Worm (Caenorhabditis elegans): Measurements from ENCODE around the gene mam-3.
A peak's percentile ranks its signal among the peaks of the same experiment; 100 is the strongest.
"Not testable (repeated sequence)": the region's sequence is repeated elsewhere in the genome, so short reads cannot be mapped to it uniquely, and the experiment has no call there.

mam-3 gene

DNA sequence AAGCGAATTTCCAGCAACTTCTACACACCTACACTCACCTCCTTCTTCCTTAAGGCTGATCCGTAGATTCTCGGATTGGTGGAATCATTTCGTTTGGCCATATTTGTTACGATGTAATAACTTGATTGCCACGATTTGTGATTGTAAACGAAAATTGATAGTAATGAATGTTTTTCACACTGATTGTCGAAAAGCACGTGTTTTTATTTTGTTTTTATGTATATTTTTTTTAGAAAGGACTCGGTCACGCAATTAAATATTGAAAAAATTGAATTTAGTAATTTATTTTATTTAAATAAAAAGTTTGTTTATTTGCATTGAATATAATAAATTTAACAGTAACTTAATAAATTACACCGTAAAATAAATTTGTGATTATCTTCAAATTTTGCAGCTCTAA lies 11.3 kb downstream of the mam-3 start, which contains the start of gene K09B11.5:
K09B11.5 (minus strand) TSS at position 101 of the 400 bp plus-strand sequence.
- TF ChIP-seq ZK546.5 (tag; optimal IDR thresholded peaks at IDR 0.05); blmp-1 (tag; optimal IDR thresholded peaks at IDR 0.05; ENCODE audit: insufficient read depth); mdl-1 (tag; optimal IDR thresholded peaks at IDR 0.05): not testable (repeated sequence)

DNA sequence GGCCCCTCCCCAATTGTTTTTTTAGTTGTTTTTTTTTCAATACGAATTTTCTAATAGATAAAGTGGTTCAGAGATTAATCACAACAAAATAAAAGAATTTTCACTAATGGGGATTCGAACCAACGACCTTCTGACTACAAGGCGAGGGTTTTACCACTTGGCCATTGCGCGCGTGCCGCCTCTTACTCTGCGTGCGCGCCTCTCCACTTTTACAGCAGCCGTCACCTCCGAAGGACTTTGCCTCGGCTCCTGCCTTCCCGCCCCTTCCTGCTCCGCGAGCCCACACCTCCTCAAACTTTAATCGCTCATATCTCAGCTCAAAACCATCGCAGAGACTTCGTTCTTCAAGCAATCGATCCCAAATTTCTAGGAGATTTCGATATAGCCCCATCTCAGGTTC lies 15.0 kb downstream of the mam-3 start:
- TF ChIP-seq unc-55 (GFP tag; optimal IDR thresholded peaks at IDR 0.05) (peak; percentile 28), snpc-4 (tag; optimal IDR thresholded peaks at IDR 0.05) (peak; percentile 84), lin-13 (GFP tag; optimal IDR thresholded peaks at IDR 0.05) (peak; percentile 39)

- no peak for TF ChIP-seq elt-1 (tag; optimal IDR thresholded peaks at IDR 0.05)
- TF ChIP-seq ceh-16 (tag; optimal IDR thresholded peaks at IDR 0.05) = no peak
- TF ChIP-seq elt-3 (tag; optimal IDR thresholded peaks at IDR 0.05) = no peak
- no peak for TF ChIP-seq zag-1 (tag; optimal IDR thresholded peaks at IDR 0.05)
- TF ChIP-seq C34F6.9 (tag; optimal IDR thresholded peaks at IDR 0.05) = no peak
- TF ChIP-seq sem-4 (tag; optimal IDR thresholded peaks at IDR 0.05) = no peak
- TF ChIP-seq lin-39 (tag; optimal IDR thresholded peaks at IDR 0.05) = no peak
- TF ChIP-seq aly-2 (tag; optimal IDR thresholded peaks at IDR 0.05) = no peak
- TF ChIP-seq R02D3.7 (tag; optimal IDR thresholded peaks at IDR 0.05) = no peak
- no peak for TF ChIP-seq nhr-21 (tag; optimal IDR thresholded peaks at IDR 0.05)
- no peak for TF ChIP-seq ama-1 (optimal IDR thresholded peaks at IDR 0.05)
These were observed 15.9 kb downstream of the mam-3 start, which contains the start of gene K09B11.4 for ce11 chrIV:13429240-13429639. Gene K09B11.4, plus strand, starts transcription at chrIV:13429540.

ce11 chrIV:13422200-13422599 lies 23.0 kb downstream of the mam-3 start, which contains the start of gene nol-9:
Gene nol-9, plus strand, starts transcription at chrIV:13422500.
- TF ChIP-seq F13H6.1 (tag; optimal IDR thresholded peaks at IDR 0.05) (no peak), egl-27 (tag; optimal IDR thresholded peaks at IDR 0.05) (no peak), skn-1 (tag; optimal IDR thresholded peaks at IDR 0.05) (no peak), nhr-6 (tag; optimal IDR thresholded peaks at IDR 0.05) (no peak), ceh-82 (tag; optimal IDR thresholded peaks at IDR 0.05) (no peak), lin-13 (GFP tag; optimal IDR thresholded peaks at IDR 0.05) (no peak), Y55F3AM.14 (GFP tag; optimal IDR thresholded peaks at IDR 0.05) (no peak), nhr-25 (tag; optimal IDR thresholded peaks at IDR 0.05) (no peak), mbf-1 (tag; optimal IDR thresholded peaks at IDR 0.05) (no peak), lsy-2 (tag; optimal IDR thresholded peaks at IDR 0.05) (no peak)

DNA sequence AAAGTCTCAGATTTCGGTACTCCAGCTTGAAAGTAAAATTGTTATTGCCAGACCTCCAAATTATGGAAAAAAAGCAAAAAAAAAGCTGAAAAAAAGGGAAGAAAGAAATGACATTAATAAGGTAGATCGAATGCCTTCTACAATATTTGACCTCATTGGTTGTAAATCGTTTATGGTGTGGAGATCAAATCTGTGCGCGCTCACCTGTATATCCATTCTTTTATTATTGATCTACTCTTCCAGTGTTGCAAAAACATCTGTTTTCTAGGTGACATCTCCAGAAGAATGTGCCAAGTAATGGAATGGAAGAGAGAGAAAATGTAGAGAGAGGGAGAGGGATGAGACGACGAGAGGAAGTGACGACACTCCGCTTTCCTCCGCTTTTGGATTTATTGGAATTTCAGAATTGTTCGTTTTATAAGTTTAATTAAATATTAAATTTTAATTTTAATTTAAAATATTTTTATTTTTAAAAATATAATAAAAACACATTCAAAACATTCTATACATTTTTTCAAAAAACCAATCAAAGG lies 29.4 kb downstream of the mam-3 start, which contains the start of the genes pik-1 and aptf-2:
pik-1 (plus strand) TSS at position 303 of the 533 bp plus-strand sequence.
aptf-2 (minus strand) TSS at position 313 of the 533 bp plus-strand sequence.
- no peak for TF ChIP-seq gmeb-1 (tag; optimal IDR thresholded peaks at IDR 0.05)
- TF ChIP-seq nhr-237 (tag; optimal IDR thresholded peaks at IDR 0.05) = no peak
- no peak for TF ChIP-seq skn-1 (tag; optimal IDR thresholded peaks at IDR 0.05)
- no peak for TF ChIP-seq lin-11 (tag; optimal IDR thresholded peaks at IDR 0.05)
- peak; percentile 65 for TF ChIP-seq nhr-129 (tag; optimal IDR thresholded peaks at IDR 0.05)
- no peak for TF ChIP-seq nhr-77 (tag; optimal IDR thresholded peaks at IDR 0.05)
- TF ChIP-seq ZK546.5 (tag; optimal IDR thresholded peaks at IDR 0.05) = no peak
- peak; percentile 38 for TF ChIP-seq unc-55 (GFP tag; optimal IDR thresholded peaks at IDR 0.05)
- TF ChIP-seq elt-3 (tag; optimal IDR thresholded peaks at IDR 0.05) = no peak
- TF ChIP-seq C34F6.9 (tag; optimal IDR thresholded peaks at IDR 0.05) = peak; percentile 16
- TF ChIP-seq sma-9 (GFP tag; optimal IDR thresholded peaks at IDR 0.05) = no peak
- no peak for TF ChIP-seq sma-9 (tag; optimal IDR thresholded peaks at IDR 0.05)
- no peak for TF ChIP-seq lin-39 (tag; optimal IDR thresholded peaks at IDR 0.05)
- TF ChIP-seq nhr-12 (tag; optimal IDR thresholded peaks at IDR 0.05) = no peak
- no peak for TF ChIP-seq nhr-23 (tag; optimal IDR thresholded peaks at IDR 0.05)
